Fruit fly (Drosophila melanogaster) whole organism, wandering third instar larva: ENCODE data around the gene rols.

Experiments used
- Jra ChIP-seq: sonication (Bioruptor generic); optimal IDR thresholded peaks from 2 replicates; lab custom pipeline; 2016; ENCODE audit warnings: missing biosample characterization, missing genetic modification characterization
- br ChIP-seq: fragments of 200-800 bp; sonication (Bioruptor generic); optimal IDR thresholded peaks from 2 replicates; lab custom pipeline; 2016; ENCODE audit warnings: missing biosample characterization, missing genetic modification characterization
- foxo ChIP-seq, 2 experiments: fragments of 200-800 bp; sonication (Bioruptor generic); optimal IDR thresholded peaks; 2 replicates in 1 of 2; 3 replicates in 1 of 2; lab custom pipeline; 2016 to 2017; ENCODE audit warnings: missing biosample characterization in 2 of 2, missing genetic modification characterization in 2 of 2
- lola ChIP-seq: fragments of >200 bp; optimal IDR thresholded peaks from 2 replicates; lab custom pipeline; 2017; ENCODE audit warnings: missing biosample characterization, missing genetic modification characterization

DNA sequence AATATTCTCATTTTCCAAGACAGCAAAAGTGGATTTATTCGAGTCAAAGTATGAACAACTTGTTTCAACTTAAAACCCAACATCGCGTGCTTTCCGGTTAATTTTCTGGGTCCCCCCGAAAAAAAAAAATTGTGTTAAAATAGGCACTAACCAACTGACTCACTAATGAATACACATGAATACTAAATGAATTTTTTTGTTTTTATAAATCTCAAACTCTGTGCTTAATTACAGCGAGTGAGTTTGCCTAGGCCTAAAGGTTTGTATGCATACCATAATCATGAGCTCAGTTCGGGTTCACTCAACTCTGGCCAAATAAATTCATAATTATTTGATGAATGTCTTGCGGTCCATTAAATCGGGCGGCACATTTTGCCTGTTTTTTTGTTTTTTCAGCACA, 42.7 kb upstream of the rols start:
- TF ChIP-seq br, result no peak
- no peak for TF ChIP-seq Jra (GFP tag; lab: Kevin White, UChicago)
- no peak for TF ChIP-seq lola (GFP tag; lab: Kevin White, UChicago)
- TF ChIP-seq foxo (GFP tag; optimal IDR thresholded peaks at IDR 0.05; lab: Kevin White, UChicago), result no peak
